Fruit fly (Drosophila melanogaster): Measurements from ENCODE around the gene CG14223.

Gene CG14223

dm6 chrX:19696845-19697244 lies 33.1 kb upstream of the CG14223 start, which contains the start of gene Cdc42 (continued):
- no peak for TF ChIP-seq CG2120 (GFP tag; optimal IDR thresholded peaks at IDR 0.05)
- no peak for TF ChIP-seq CG7839 (tag; optimal IDR thresholded peaks at IDR 0.05)
- no peak for TF ChIP-seq Awh (GFP tag; IDR thresholded peaks at IDR 0.05)
- no peak for TF ChIP-seq chif (GFP tag; optimal IDR thresholded peaks at IDR 0.05)
- no peak for TF ChIP-seq CG17385 (GFP tag; optimal IDR thresholded peaks at IDR 0.05)
- peak; percentile 71 for TF ChIP-seq Sry-δ (GFP tag; optimal IDR thresholded peaks at IDR 0.05)
- 0 out of 3 replicates have a peak, but pooled peaks have one; percentile 11 for TF ChIP-seq knrl (GFP tag; IDR thresholded peaks at IDR 0.05; ENCODE audit: partially characterized antibody)
- no peak for TF ChIP-seq tgo (GFP tag; IDR thresholded peaks at IDR 0.05)
- no peak for TF ChIP-seq Taf1 (GFP tag; IDR thresholded peaks at IDR 0.05)
- TF ChIP-seq CG17568 (GFP tag; optimal IDR thresholded peaks at IDR 0.05): no peak
- TF ChIP-seq CG15514 (GFP tag; optimal IDR thresholded peaks at IDR 0.05): peak; percentile 42
- TF ChIP-seq ap (GFP tag; IDR thresholded peaks at IDR 0.05): no peak
- no peak for TF ChIP-seq CG5180 (GFP tag; optimal IDR thresholded peaks at IDR 0.05)
- no peak for TF ChIP-seq CG9609 (GFP tag; optimal IDR thresholded peaks at IDR 0.05)
- TF ChIP-seq CG15696 (tag; optimal IDR thresholded peaks at IDR 0.05): no peak
- TF ChIP-seq CG12769 (tag; optimal IDR thresholded peaks at IDR 0.05): no peak
- no peak for TF ChIP-seq CG18599 (GFP tag; optimal IDR thresholded peaks at IDR 0.05)
- no peak for TF ChIP-seq CG4854 (GFP tag; optimal IDR thresholded peaks at IDR 0.05)
- TF ChIP-seq klu (GFP tag; IDR thresholded peaks at IDR 0.05): no peak
- no peak for TF ChIP-seq Lpt (GFP tag; optimal IDR thresholded peaks at IDR 0.05)
- TF ChIP-seq CG2678 (tag; optimal IDR thresholded peaks at IDR 0.05): no peak
- no peak for TF ChIP-seq Ptx1 (GFP tag; IDR thresholded peaks at IDR 0.05)
- no peak for TF ChIP-seq CG8765 (GFP tag; IDR thresholded peaks at IDR 0.05)
- no peak for TF ChIP-seq Gsc (GFP tag; IDR thresholded peaks at IDR 0.05)
- TF ChIP-seq CG30403 (GFP tag; optimal IDR thresholded peaks at IDR 0.05): no peak
- no peak for TF ChIP-seq tna (GFP tag; IDR thresholded peaks at IDR 0.05; ENCODE audit: partially characterized antibody)
- no peak for TF ChIP-seq CG6689 (GFP tag; IDR thresholded peaks at IDR 0.05)
- no peak for TF ChIP-seq sens-2 (GFP tag; IDR thresholded peaks at IDR 0.05)
- TF ChIP-seq trem (tag; optimal IDR thresholded peaks at IDR 0.05): peak; percentile 19
- no peak for TF ChIP-seq vfl (GFP tag; optimal IDR thresholded peaks at IDR 0.05)
- TF ChIP-seq mirr (GFP tag; optimal IDR thresholded peaks at IDR 0.05): no peak
- no peak for TF ChIP-seq Elba2 (GFP tag; optimal IDR thresholded peaks at IDR 0.05)
- no peak for TF ChIP-seq bcd (GFP tag; optimal IDR thresholded peaks at IDR 0.05)
- TF ChIP-seq CG3163 (GFP tag; optimal IDR thresholded peaks at IDR 0.05): no peak
- TF ChIP-seq Dp (GFP tag; optimal IDR thresholded peaks at IDR 0.05): peak; percentile 4
- no peak for TF ChIP-seq ttk (GFP tag; IDR thresholded peaks at IDR 0.05)
- TF ChIP-seq org-1 (GFP tag; optimal IDR thresholded peaks at IDR 0.05): no peak
- no peak for TF ChIP-seq D19B (GFP tag; optimal IDR thresholded peaks at IDR 0.05)
- no peak for TF ChIP-seq CG16863 (GFP tag; optimal IDR thresholded peaks at IDR 0.05)
- TF ChIP-seq CG11560 (tag; IDR thresholded peaks at IDR 0.05): no peak
- no peak for TF ChIP-seq insv (GFP tag; optimal IDR thresholded peaks at IDR 0.05)
- TF ChIP-seq CG5245 (GFP tag; optimal IDR thresholded peaks at IDR 0.05): no peak
- TF ChIP-seq Hr3 (GFP tag; optimal IDR thresholded peaks at IDR 0.05): no peak
- no peak for TF ChIP-seq al (GFP tag; IDR thresholded peaks at IDR 0.05)
- TF ChIP-seq YL-1 (GFP tag; optimal IDR thresholded peaks at IDR 0.05): no peak
- TF ChIP-seq ac (GFP tag; optimal IDR thresholded peaks at IDR 0.05): no peak
- TF ChIP-seq Mad (GFP tag; optimal IDR thresholded peaks at IDR 0.05): no peak
- no peak for TF ChIP-seq Opbp (GFP tag; IDR thresholded peaks at IDR 0.05; ENCODE audit: partially characterized antibody)
- no peak for TF ChIP-seq Hmr (GFP tag; optimal IDR thresholded peaks at IDR 0.05)
- no peak for TF ChIP-seq Atf-2 (GFP tag; optimal IDR thresholded peaks at IDR 0.05)
- TF ChIP-seq CG4707 (GFP tag; optimal IDR thresholded peaks at IDR 0.05): no peak
- no peak for TF ChIP-seq dm (GFP tag; optimal IDR thresholded peaks at IDR 0.05)

Measured in whole organism, embryonic.